Worm (Caenorhabditis elegans) whole organism, L2 larva: ENCODE data around the gene col-38.

Experiments
- C34F6.9 ChIP-seq: fragments of 150-350 bp; optimal IDR thresholded peaks from 2 replicates; lab custom pipeline; 2014; ENCODE audit warnings: missing biosample characterization, missing genetic modification characterization
- F13H6.1 ChIP-seq: sonication (generic microtip); optimal IDR thresholded peaks from 2 replicates; lab custom pipeline; 2016; ENCODE audit warnings: missing genetic modification characterization, missing compliant biosample characterization
- R02D3.7 ChIP-seq: fragments of 150-350 bp; optimal IDR thresholded peaks from 2 replicates; lab custom pipeline; 2014; ENCODE audit warnings: missing biosample characterization, missing genetic modification characterization
- ZK546.5 ChIP-seq: sonication (generic microtip); optimal IDR thresholded peaks from 2 replicates; lab custom pipeline; 2017; ENCODE audit warnings: missing biosample characterization, missing genetic modification characterization
- alr-1 ChIP-seq: fragments of 150-350 bp; optimal IDR thresholded peaks from 2 replicates; lab custom pipeline; 2014; ENCODE audit warnings: missing biosample characterization, missing genetic modification characterization
- ama-1 ChIP-seq: fragments of 150-350 bp; optimal IDR thresholded peaks from 2 replicates; lab custom pipeline; 2018; ENCODE audit warnings: inconsistent platforms
- blmp-1 ChIP-seq: sonication (generic microtip); optimal IDR thresholded peaks from 2 replicates; lab custom pipeline; 2017; ENCODE audit warnings: missing genetic modification characterization, mild to moderate bottlenecking, missing compliant biosample characterization, antibody characterized with exemption, moderate library complexity; ENCODE audit not compliant: insufficient read depth
- ceh-16 ChIP-seq: fragments of 150-350 bp; optimal IDR thresholded peaks from 2 replicates; lab custom pipeline; 2014; ENCODE audit warnings: missing biosample characterization, missing genetic modification characterization
- ceh-82 ChIP-seq: fragments of 150-350 bp; optimal IDR thresholded peaks from 2 replicates; lab custom pipeline; 2014; ENCODE audit warnings: missing biosample characterization, missing genetic modification characterization
- crh-2 ChIP-seq: sonication (generic microtip); optimal IDR thresholded peaks from 2 replicates; lab custom pipeline; 2017; ENCODE audit warnings: missing biosample characterization, missing genetic modification characterization
- dmd-4 ChIP-seq: sonication (generic microtip); optimal IDR thresholded peaks from 2 replicates; lab custom pipeline; 2017; ENCODE audit warnings: missing biosample characterization, missing genetic modification characterization
- egl-27 ChIP-seq: sonication (generic microtip); optimal IDR thresholded peaks from 3 replicates; lab custom pipeline; 2017; ENCODE audit warnings: missing biosample characterization, missing genetic modification reagents, missing genetic modification characterization
- elt-1 ChIP-seq: fragments of 150-350 bp; optimal IDR thresholded peaks from 2 replicates; lab custom pipeline; 2014; ENCODE audit warnings: missing biosample characterization, missing genetic modification characterization
- elt-3 ChIP-seq: sonication (generic microtip); optimal IDR thresholded peaks from 2 replicates; lab custom pipeline; 2017; ENCODE audit warnings: missing biosample characterization, missing genetic modification characterization
- fos-1 ChIP-seq: fragments of 150-350 bp; optimal IDR thresholded peaks from 2 replicates; lab custom pipeline; 2014; ENCODE audit warnings: missing biosample characterization, missing genetic modification characterization
- gmeb-1 ChIP-seq: fragments of 150-350 bp; optimal IDR thresholded peaks from 2 replicates; lab custom pipeline; 2014; ENCODE audit warnings: missing biosample characterization, missing genetic modification characterization
- lin-11 ChIP-seq: fragments of 150-350 bp; sonication (generic microtip); optimal IDR thresholded peaks from 2 replicates; lab custom pipeline; 2014; ENCODE audit warnings: missing biosample characterization, missing genetic modification characterization, inconsistent platforms, mixed read lengths
- lin-13 ChIP-seq: fragments of 150-350 bp; optimal IDR thresholded peaks from 2 replicates; lab custom pipeline; 2014; ENCODE audit warnings: missing biosample characterization, missing genetic modification reagents, missing genetic modification characterization
- lin-39 ChIP-seq: fragments of 150-350 bp; optimal IDR thresholded peaks from 2 replicates; lab custom pipeline; 2014; ENCODE audit warnings: missing biosample characterization, missing genetic modification reagents, missing genetic modification characterization
- lsy-2 ChIP-seq, 2 experiments: fragments of 150-350 bp in 1 of 2; sonication (generic microtip) in 1 of 2; optimal IDR thresholded peaks; 2 replicates each; lab custom pipeline; 2014 to 2017; ENCODE audit warnings: missing biosample characterization in 2 of 2, missing genetic modification characterization in 2 of 2
- mab-5 ChIP-seq: fragments of 150-350 bp; optimal IDR thresholded peaks from 2 replicates; lab custom pipeline; 2014; ENCODE audit warnings: missing biosample characterization, missing genetic modification characterization
- mbf-1 ChIP-seq: sonication (generic microtip); optimal IDR thresholded peaks from 2 replicates; lab custom pipeline; 2017; ENCODE audit warnings: missing biosample characterization, missing genetic modification characterization
- mdl-1 ChIP-seq, 2 experiments: fragments of 150-350 bp in 1 of 2; sonication (generic microtip) in 1 of 2; optimal IDR thresholded peaks; 2 replicates each; lab custom pipeline; 2017; ENCODE audit warnings: missing biosample characterization in 2 of 2, missing genetic modification characterization in 2 of 2
- nhr-11 ChIP-seq: fragments of 150-350 bp; optimal IDR thresholded peaks from 2 replicates; lab custom pipeline; 2014; ENCODE audit warnings: missing biosample characterization, missing genetic modification characterization
- nhr-12 ChIP-seq: fragments of 150-350 bp; optimal IDR thresholded peaks from 2 replicates; lab custom pipeline; 2014; ENCODE audit warnings: missing biosample characterization, missing genetic modification characterization
- nhr-129 ChIP-seq: fragments of 150-350 bp; optimal IDR thresholded peaks from 2 replicates; lab custom pipeline; 2014; ENCODE audit warnings: missing biosample characterization, missing genetic modification characterization
- nhr-237 ChIP-seq: fragments of 150-350 bp; optimal IDR thresholded peaks from 2 replicates; lab custom pipeline; 2014; ENCODE audit warnings: missing biosample characterization, missing genetic modification characterization
- nhr-6 ChIP-seq: fragments of 150-350 bp; optimal IDR thresholded peaks from 2 replicates; lab custom pipeline; 2014; ENCODE audit warnings: missing biosample characterization, missing genetic modification characterization
- nhr-77 ChIP-seq: fragments of 150-350 bp; optimal IDR thresholded peaks from 2 replicates; lab custom pipeline; 2014; ENCODE audit warnings: missing biosample characterization, missing genetic modification characterization
- peb-1 ChIP-seq: fragments of 150-350 bp; optimal IDR thresholded peaks from 2 replicates; lab custom pipeline; 2014; ENCODE audit warnings: missing biosample characterization, missing genetic modification characterization
- sem-4 ChIP-seq: fragments of 150-350 bp; optimal IDR thresholded peaks from 2 replicates; lab custom pipeline; 2014; ENCODE audit warnings: missing biosample characterization, missing genetic modification reagents, missing genetic modification characterization
- skn-1 ChIP-seq: sonication (generic microtip); optimal IDR thresholded peaks from 2 replicates; lab custom pipeline; 2017; ENCODE audit warnings: missing biosample characterization, missing genetic modification characterization
- sma-3 ChIP-seq: sonication (generic microtip); optimal IDR thresholded peaks from 2 replicates; lab custom pipeline; 2016; ENCODE audit warnings: missing genetic modification reagents, missing genetic modification characterization, missing compliant biosample characterization
- sma-9 ChIP-seq, 2 experiments: fragments of 150-350 bp in 1 of 2; sonication (generic microtip) in 1 of 2; optimal IDR thresholded peaks; 2 replicates each; lab custom pipeline; 2014 to 2016; ENCODE audit warnings: missing genetic modification characterization in 2 of 2, mild to moderate bottlenecking in 1 of 2, missing biosample characterization in 1 of 2, missing compliant biosample characterization in 1 of 2, missing genetic modification reagents in 1 of 2, moderate library complexity in 1 of 2
- unc-39 ChIP-seq: fragments of 150-350 bp; optimal IDR thresholded peaks from 2 replicates; lab custom pipeline; 2014; ENCODE audit warnings: missing biosample characterization, missing genetic modification characterization
- unc-55 ChIP-seq: fragments of 150-350 bp; sonication (generic microtip); optimal IDR thresholded peaks from 3 replicates; lab custom pipeline; 2014; ENCODE audit warnings: missing biosample characterization, missing genetic modification reagents, missing genetic modification characterization
- unc-62 ChIP-seq: fragments of 150-350 bp; optimal IDR thresholded peaks from 2 replicates; lab custom pipeline; 2014; ENCODE audit warnings: missing biosample characterization, missing genetic modification reagents, missing genetic modification characterization
- zag-1 ChIP-seq: fragments of 150-350 bp; optimal IDR thresholded peaks from 2 replicates; lab custom pipeline; 2014; ENCODE audit warnings: missing biosample characterization, missing genetic modification characterization
- ztf-11 ChIP-seq: sonication (generic microtip); optimal IDR thresholded peaks from 2 replicates; lab custom pipeline; 2017; ENCODE audit warnings: missing biosample characterization, missing genetic modification characterization
- ztf-4 ChIP-seq: fragments of 150-350 bp; optimal IDR thresholded peaks from 2 replicates; lab custom pipeline; 2014; ENCODE audit warnings: missing biosample characterization, missing genetic modification characterization

col-38 gene

DNA sequence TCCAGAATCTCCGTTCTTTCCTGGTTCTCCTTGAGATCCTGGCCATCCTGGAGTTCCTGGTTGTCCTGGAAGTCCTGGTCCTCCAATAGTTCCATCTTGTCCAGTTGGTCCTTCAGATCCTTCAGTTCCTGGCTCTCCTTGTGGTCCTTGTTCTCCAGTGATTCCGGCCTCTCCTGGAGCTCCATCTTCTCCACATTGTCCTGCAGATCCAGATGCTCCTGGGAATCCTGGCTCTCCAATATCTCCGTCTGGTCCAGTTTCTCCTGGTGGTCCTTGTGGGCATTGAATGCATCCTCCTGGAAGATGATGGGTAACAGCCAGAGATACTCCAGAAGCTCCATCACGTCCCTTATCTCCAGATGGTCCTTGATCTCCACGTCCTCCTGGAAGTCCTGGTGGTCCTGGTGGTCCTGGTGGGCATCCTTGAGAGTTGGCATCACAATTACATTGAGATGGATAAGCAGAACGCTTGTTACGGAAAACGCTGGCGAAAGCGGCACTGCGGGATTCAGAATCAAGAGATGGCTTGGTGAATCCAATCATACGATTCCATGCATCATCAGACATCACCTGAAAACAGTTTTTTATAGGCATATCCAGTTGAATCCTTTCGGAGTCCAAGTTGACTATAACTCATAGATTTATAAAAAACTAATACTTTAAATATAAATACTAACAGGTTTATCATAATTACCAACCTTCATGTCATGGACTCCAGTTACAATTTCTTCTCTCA, 486 bp downstream of the col-38 start:
- TF ChIP-seq nhr-237 (tag; lab: Kevin White, UChicago) (no peak), elt-3 (tag; lab: Kevin White, UChicago) (no peak), sem-4 (tag; lab: Kevin White, UChicago) (no peak), nhr-6 (tag; lab: Kevin White, UChicago) (no peak), alr-1 (no peak), unc-39 (tag; lab: Kevin White, UChicago) (no peak), blmp-1 (tag; lab: Kevin White, UChicago) (no peak), ZK546.5 (tag; lab: Kevin White, UChicago) (no peak), mdl-1 (tag; optimal IDR thresholded peaks at IDR 0.05; lab: Kevin White, UChicago) (no peak), mbf-1 (no peak)

- TF ChIP-seq nhr-11 (no peak), sma-9 (GFP tag; optimal IDR thresholded peaks at IDR 0.05; lab: Kevin White, UChicago) (peak; percentile 13), sma-9 (tag; optimal IDR thresholded peaks at IDR 0.05; lab: Kevin White, UChicago) (no peak), ama-1 (no peak), lsy-2 (tag; optimal IDR thresholded peaks at IDR 0.05; lab: Kevin White, UChicago) (peak in 1 of 2 experiments; percentile 11), F13H6.1 (tag; lab: Kevin White, UChicago) (peak; percentile 46), crh-2 (peak; percentile 54), fos-1 (tag; lab: Kevin White, UChicago) (peak; percentile 98), gmeb-1 (peak; percentile 41)
Measured at ce11 chrII:8566806-8567266, 2.1 kb downstream of the col-38 start, which contains the start of gene F54C9.3. TSS of gene F54C9.3 (minus strand) at chrII:8566856.

DNA sequence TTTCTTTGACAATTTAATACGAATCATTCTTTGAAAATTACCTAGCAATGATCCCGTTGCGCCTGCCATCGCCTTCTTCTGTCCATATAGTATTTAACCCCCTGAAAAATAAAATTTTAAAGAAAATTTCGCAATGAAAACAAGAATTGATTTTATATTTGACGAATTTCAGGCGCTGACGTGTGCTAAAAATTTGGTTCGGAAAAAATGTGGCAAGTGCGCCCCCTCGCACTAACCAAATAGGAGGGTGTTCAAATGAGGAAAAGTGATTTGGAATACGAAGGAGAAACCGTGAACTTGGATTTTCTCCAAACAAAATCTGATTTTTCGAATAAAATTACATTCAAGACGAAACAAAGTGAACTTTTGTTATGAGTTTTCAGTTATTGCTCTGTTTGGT, 2.8 kb downstream of the col-38 start, which contains the start of gene stc-1:
Gene stc-1 (minus strand): TSS at position 101 of the 400 bp plus-strand sequence.
- TF ChIP-seq unc-55 (GFP tag; lab: Kevin White, UChicago) (peak; percentile 41), zag-1 (no peak), lsy-2 (tag; optimal IDR thresholded peaks at IDR 0.05; lab: Kevin White, UChicago) (peak in 1 of 2 experiments; percentile 58), nhr-129 (tag; lab: Kevin White, UChicago) (peak; percentile 23), crh-2 (peak; percentile 43), sma-3 (GFP tag; lab: Kevin White, UChicago) (peak; percentile 13), gmeb-1 (peak; percentile 84), C34F6.9 (peak; percentile 36), elt-1 (tag; lab: Kevin White, UChicago) (no peak), R02D3.7 (tag; lab: Kevin White, UChicago) (no peak)

DNA sequence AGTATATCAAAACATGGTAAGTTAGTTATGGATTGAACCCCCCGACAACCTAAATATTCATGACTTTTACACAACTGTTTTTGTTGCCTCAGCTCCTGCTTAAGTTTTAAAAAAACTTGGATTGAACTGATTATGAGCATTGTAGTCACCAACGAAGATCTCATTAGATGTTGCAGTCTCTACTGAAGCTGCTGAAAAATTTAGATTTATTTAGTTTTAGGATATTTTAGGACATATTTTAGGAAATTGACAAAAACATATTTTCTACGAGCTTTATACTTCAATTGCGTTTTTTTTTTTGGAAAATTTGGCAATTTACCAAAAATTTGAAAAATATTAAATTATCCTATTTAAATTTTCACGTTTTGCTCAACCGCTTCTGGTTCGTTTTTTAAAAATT, 6.9 kb downstream of the col-38 start, which contains the start of gene F54C9.14:
Gene F54C9.14 (plus strand): TSS at position 301 of the 400 bp plus-strand sequence.
- TF ChIP-seq peb-1 (tag; lab: Kevin White, UChicago) (no peak), unc-62 (GFP tag; lab: Kevin White, UChicago) (no peak), nhr-11 (no peak), nhr-12 (no peak), unc-39 (tag; lab: Kevin White, UChicago) (no peak), nhr-129 (tag; lab: Kevin White, UChicago) (no peak)

ce11 chrII:8561227-8561626, 7.7 kb downstream of the col-38 start, which contains the start of gene iff-2:
TSS of gene iff-2 (minus strand) at chrII:8561367.
- TF ChIP-seq elt-3 (tag; lab: Kevin White, UChicago) (no peak), ceh-16 (tag; lab: Kevin White, UChicago) (peak; percentile 99), unc-62 (GFP tag; lab: Kevin White, UChicago) (peak; percentile 92), lin-39 (no peak), ztf-11 (tag; lab: Kevin White, UChicago) (peak; percentile 37), ceh-82 (tag; lab: Kevin White, UChicago) (peak; percentile 92), nhr-12 (peak; percentile 65), lin-13 (GFP tag; lab: Kevin White, UChicago) (peak; percentile 99), lin-11 (peak; percentile 100), sma-9 (GFP tag; optimal IDR thresholded peaks at IDR 0.05; lab: Kevin White, UChicago) (peak; percentile 99), sma-9 (tag; optimal IDR thresholded peaks at IDR 0.05; lab: Kevin White, UChicago) (no peak), peb-1 (tag; lab: Kevin White, UChicago) (peak; percentile 61), crh-2 (peak; percentile 100), lsy-2 (tag; optimal IDR thresholded peaks at IDR 0.05; lab: Kevin White, UChicago) (peak; percentile 94 to 98), R02D3.7 (tag; lab: Kevin White, UChicago) (peak; percentile 68), unc-55 (GFP tag; lab: Kevin White, UChicago) (peak; percentile 100), unc-39 (tag; lab: Kevin White, UChicago) (peak; percentile 88), ztf-4 (tag; lab: Kevin White, UChicago) (peak; percentile 99), F13H6.1 (tag; lab: Kevin White, UChicago) (peak; percentile 99), nhr-129 (tag; lab: Kevin White, UChicago) (peak; percentile 99), zag-1 (peak; percentile 99), nhr-77 (tag; lab: Kevin White, UChicago) (peak; percentile 89), C34F6.9 (peak; percentile 100), nhr-237 (tag; lab: Kevin White, UChicago) (peak; percentile 77), mdl-1 (tag; optimal IDR thresholded peaks at IDR 0.05; lab: Kevin White, UChicago) (peak; percentile 93 to 99), egl-27 (tag; lab: Kevin White, UChicago) (peak; percentile 98), mab-5 (tag; lab: Kevin White, UChicago) (peak; percentile 97), dmd-4 (tag; lab: Kevin White, UChicago) (no peak), blmp-1 (tag; lab: Kevin White, UChicago) (peak; percentile 97), skn-1 (tag; lab: Kevin White, UChicago) (peak; percentile 94), elt-1 (tag; lab: Kevin White, UChicago) (no peak), nhr-11 (peak; percentile 22)
